Worm (Caenorhabditis elegans) whole organism, late embryonic: ENCODE results near the gene spat-2.

Source experiments
- C38D4.7 ChIP-seq: fragments of 200-800 bp; sonication (Bioruptor generic); optimal IDR thresholded peaks from 2 replicates; lab custom pipeline; 2018; ENCODE audit warnings: mild to moderate bottlenecking, missing genetic modification characterization, moderate library complexity, missing compliant biosample characterization
- Y22D7AL.16 ChIP-seq: sonication (generic microtip); optimal IDR thresholded peaks from 2 replicates; lab custom pipeline; 2016; ENCODE audit warnings: missing genetic modification characterization, missing compliant biosample characterization
- ama-1 ChIP-seq: fragments of 150-350 bp; optimal IDR thresholded peaks from 2 replicates; lab custom pipeline; 2014
- ceh-14 ChIP-seq: sonication (generic microtip); optimal IDR thresholded peaks from 2 replicates; lab custom pipeline; 2016; ENCODE audit warnings: missing genotype, missing genetic modification characterization, missing compliant biosample characterization
- ceh-18 ChIP-seq: sonication (generic microtip); optimal IDR thresholded peaks from 2 replicates; lab custom pipeline; 2016; ENCODE audit warnings: missing genetic modification characterization, missing compliant biosample characterization
- ceh-19 ChIP-seq: fragments of 200-800 bp; sonication (Bioruptor generic); optimal IDR thresholded peaks from 2 replicates; lab custom pipeline; 2018; ENCODE audit warnings: mild to moderate bottlenecking, missing genetic modification characterization, missing compliant biosample characterization
- ceh-2 ChIP-seq: sonication (generic microtip); optimal IDR thresholded peaks from 2 replicates; lab custom pipeline; 2016; ENCODE audit warnings: missing genotype, missing genetic modification characterization, missing compliant biosample characterization
- ceh-30 ChIP-seq: fragments of 150-350 bp; optimal IDR thresholded peaks from 2 replicates; lab custom pipeline; 2014; ENCODE audit warnings: missing biosample characterization, missing genetic modification characterization
- ceh-31 ChIP-seq: sonication (generic microtip); optimal IDR thresholded peaks from 2 replicates; lab custom pipeline; 2016; ENCODE audit warnings: missing genetic modification characterization, missing compliant biosample characterization
- ceh-34 ChIP-seq: sonication (generic microtip); optimal IDR thresholded peaks from 2 replicates; lab custom pipeline; 2016; ENCODE audit warnings: mild to moderate bottlenecking, missing genetic modification characterization, missing compliant biosample characterization
- ceh-45 ChIP-seq: fragments of 200-800 bp; sonication (Bioruptor generic); IDR thresholded peaks from 2 replicates; pipeline ENCODE4 v1.3.6; 2022; ENCODE audit warnings: missing genetic modification reagents, missing genetic modification characterization, missing compliant biosample characterization
- ceh-48 ChIP-seq: sonication (generic microtip); optimal IDR thresholded peaks from 2 replicates; lab custom pipeline; 2016; ENCODE audit warnings: missing genetic modification characterization, inconsistent platforms, missing compliant biosample characterization
- dmd-4 ChIP-seq: sonication (generic microtip); optimal IDR thresholded peaks from 2 replicates; lab custom pipeline; 2016; ENCODE audit warnings: borderline replicate concordance, missing genetic modification characterization, missing compliant biosample characterization
- dve-1 ChIP-seq: sonication (generic microtip); optimal IDR thresholded peaks from 2 replicates; lab custom pipeline; 2017; ENCODE audit warnings: antibody characterized with exemption, mild to moderate bottlenecking, missing genetic modification characterization, missing compliant biosample characterization
- elt-2 ChIP-seq: sonication (generic microtip); optimal IDR thresholded peaks from 2 replicates; lab custom pipeline; 2016; ENCODE audit warnings: missing genetic modification reagents, missing genetic modification characterization, missing compliant biosample characterization
- ets-4 ChIP-seq: sonication (generic microtip); optimal IDR thresholded peaks from 2 replicates; lab custom pipeline; 2016; ENCODE audit warnings: missing genetic modification characterization, missing compliant biosample characterization
- eyg-1 ChIP-seq: sonication (generic microtip); optimal IDR thresholded peaks from 2 replicates; lab custom pipeline; 2016; ENCODE audit warnings: missing genotype, missing genetic modification characterization, missing compliant biosample characterization
- fkh-10 ChIP-seq: fragments of 150-350 bp; optimal IDR thresholded peaks from 2 replicates; lab custom pipeline; 2014; ENCODE audit warnings: missing biosample characterization, missing genetic modification reagents, missing genetic modification characterization
- fkh-6 ChIP-seq: sonication (generic microtip); optimal IDR thresholded peaks from 2 replicates; lab custom pipeline; 2016; ENCODE audit warnings: missing genetic modification characterization, missing compliant biosample characterization
- gmeb-2 ChIP-seq: sonication (generic microtip); optimal IDR thresholded peaks from 2 replicates; lab custom pipeline; 2016; ENCODE audit warnings: missing genetic modification characterization, inconsistent platforms, missing compliant biosample characterization
- hlh-13 ChIP-seq: fragments of 200-800 bp; sonication (Bioruptor generic); optimal IDR thresholded peaks from 2 replicates; lab custom pipeline; 2018; ENCODE audit warnings: mild to moderate bottlenecking, missing genetic modification characterization, missing compliant biosample characterization
- hlh-6 ChIP-seq: sonication (generic microtip); optimal IDR thresholded peaks from 2 replicates; lab custom pipeline; 2016; ENCODE audit warnings: missing genotype, missing genetic modification characterization, missing compliant biosample characterization
- lim-6 ChIP-seq: sonication (generic microtip); optimal IDR thresholded peaks from 2 replicates; lab custom pipeline; 2016; ENCODE audit warnings: missing genetic modification characterization, missing compliant biosample characterization
- lin-11 ChIP-seq: fragments of 200-800 bp; sonication (Bioruptor generic); optimal IDR thresholded peaks from 2 replicates; lab custom pipeline; 2018; ENCODE audit warnings: mild to moderate bottlenecking, missing genetic modification characterization, missing compliant biosample characterization
- madf-2 ChIP-seq: sonication (generic microtip); optimal IDR thresholded peaks from 2 replicates; lab custom pipeline; 2017; ENCODE audit warnings: missing genetic modification characterization, missing compliant biosample characterization
- mec-3 ChIP-seq: sonication (generic microtip); optimal IDR thresholded peaks from 2 replicates; lab custom pipeline; 2016; ENCODE audit warnings: borderline replicate concordance, missing genetic modification characterization, missing compliant biosample characterization
- nfya-1 ChIP-seq: sonication (generic microtip); optimal IDR thresholded peaks from 2 replicates; lab custom pipeline; 2017; ENCODE audit warnings: missing genetic modification characterization, mild to moderate bottlenecking, missing compliant biosample characterization, antibody characterized with exemption, moderate library complexity
- nhr-11 ChIP-seq: fragments of 150-350 bp; optimal IDR thresholded peaks from 2 replicates; lab custom pipeline; 2014; ENCODE audit warnings: missing biosample characterization, missing genetic modification characterization
- nhr-232 ChIP-seq: sonication (generic microtip); optimal IDR thresholded peaks from 2 replicates; lab custom pipeline; 2016; ENCODE audit warnings: missing genetic modification characterization, missing compliant biosample characterization
- odd-2 ChIP-seq: sonication (generic microtip); optimal IDR thresholded peaks from 2 replicates; lab custom pipeline; 2017; ENCODE audit warnings: antibody characterized with exemption, mild to moderate bottlenecking, missing genetic modification characterization, missing compliant biosample characterization
- pax-1 ChIP-seq: fragments of 150-350 bp; optimal IDR thresholded peaks from 2 replicates; lab custom pipeline; 2014; ENCODE audit warnings: missing biosample characterization, missing genetic modification characterization
- pha-2 ChIP-seq: sonication (generic microtip); optimal IDR thresholded peaks from 2 replicates; lab custom pipeline; 2017; ENCODE audit warnings: mild to moderate bottlenecking, missing genetic modification characterization, missing compliant biosample characterization
- pha-4 ChIP-seq: fragments of 150-350 bp; optimal IDR thresholded peaks from 2 replicates; lab custom pipeline; 2018; ENCODE audit warnings: missing biosample characterization, missing genetic modification reagents, missing genetic modification characterization
- rnt-1 ChIP-seq: sonication (generic microtip); optimal IDR thresholded peaks from 2 replicates; lab custom pipeline; 2016; ENCODE audit warnings: missing genetic modification characterization, missing compliant biosample characterization
- sox-2 ChIP-seq: fragments of 200-800 bp; sonication (Bioruptor generic); IDR thresholded peaks from 2 replicates; pipeline ENCODE4 v1.3.6; 2022; ENCODE audit warnings: missing genetic modification reagents, missing genetic modification characterization, missing compliant biosample characterization
- tbx-2 ChIP-seq: sonication (generic microtip); optimal IDR thresholded peaks from 2 replicates; lab custom pipeline; 2016; ENCODE audit warnings: missing genetic modification characterization, missing compliant biosample characterization
- ttx-3 ChIP-seq: sonication (generic microtip); optimal IDR thresholded peaks from 2 replicates; lab custom pipeline; 2016; ENCODE audit warnings: missing genetic modification reagents, missing genetic modification characterization, missing compliant biosample characterization
- unc-3 ChIP-seq, 2 experiments: fragments of 200-800 bp in 1 of 2; sonication (Bioruptor generic) in 1 of 2; sonication (generic microtip) in 1 of 2; conservative IDR thresholded peaks in 1 of 2; optimal IDR thresholded peaks in 1 of 2; 2 replicates each; pipeline versions ENCODE4 v1.3.6 to Lab custom; 2016 to 2022; ENCODE audit warnings: missing compliant biosample characterization in 2 of 2, missing genetic modification characterization in 2 of 2, missing genetic modification reagents in 1 of 2
- unc-42 ChIP-seq: sonication (generic microtip); optimal IDR thresholded peaks from 2 replicates; lab custom pipeline; 2016; ENCODE audit warnings: missing genotype, missing genetic modification characterization, missing compliant biosample characterization

The spat-2 gene

ce11 chrIII:11063259-11063658, 26.5 kb downstream of the spat-2 start, which contains the start of gene rsa-2:
rsa-2 (plus strand) TSS chrIII:11063479.
- no peak for TF ChIP-seq ceh-45 (GFP tag; lab: Robert Waterston, UW)
- TF ChIP-seq nfya-1 (tag; lab: Kevin White, UChicago) = peak; percentile 24
- TF ChIP-seq tbx-2 (tag; lab: Kevin White, UChicago) = peak; percentile 21
- TF ChIP-seq ceh-18 (tag; lab: Kevin White, UChicago) = no peak
- TF ChIP-seq ceh-30 (tag; lab: Kevin White, UChicago) = peak; percentile 20
- TF ChIP-seq elt-2 (tag; lab: Kevin White, UChicago) = peak; percentile 34
- no peak for TF ChIP-seq ama-1 (lab: Kevin White, UChicago)
- TF ChIP-seq fkh-6 (tag; lab: Kevin White, UChicago) = no peak

- TF ChIP-seq pha-2 (tag; lab: Kevin White, UChicago) = no peak
- TF ChIP-seq ceh-31 (tag; lab: Kevin White, UChicago) = no peak
- no peak for TF ChIP-seq ttx-3
- TF ChIP-seq C38D4.7 (GFP tag; lab: Kevin White, UChicago) = no peak
- TF ChIP-seq ceh-14 (tag; lab: Kevin White, UChicago) = no peak
- no peak for TF ChIP-seq lim-6
- TF ChIP-seq pha-4 (tag; lab: Kevin White, UChicago) = no peak
- no peak for TF ChIP-seq mec-3 (tag; lab: Kevin White, UChicago)
These were observed 27.8 kb downstream of the spat-2 start for ce11 chrIII:11064576-11064975.

DNA sequence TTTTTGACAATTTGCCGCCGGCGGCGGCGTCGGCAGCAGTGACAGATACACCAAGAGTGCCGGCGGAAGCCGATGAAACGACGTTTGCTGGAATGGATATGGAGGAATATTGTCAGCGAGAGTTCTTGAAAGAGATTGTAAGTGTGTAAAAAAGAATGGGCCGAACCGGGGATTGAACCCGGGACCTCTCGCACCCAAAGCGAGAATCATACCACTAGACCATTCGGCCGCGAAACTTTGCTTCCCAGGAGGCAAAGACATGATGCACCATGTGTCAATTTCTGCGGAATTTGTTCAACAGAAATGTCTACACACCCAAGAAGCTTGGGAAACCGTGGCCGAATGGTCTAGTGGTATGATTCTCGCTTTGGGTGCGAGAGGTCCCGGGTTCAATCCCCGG, 30.0 kb downstream of the spat-2 start:
- TF ChIP-seq dmd-4 (tag; lab: Kevin White, UChicago) = no peak
- TF ChIP-seq sox-2 (GFP tag; lab: Robert Waterston, UW) = no peak
- TF ChIP-seq madf-2 (tag; lab: Kevin White, UChicago) = no peak
- peak; percentile 5 for TF ChIP-seq tbx-2 (tag; lab: Kevin White, UChicago)
- 0 out of 2 replicates have a peak, but pooled peaks have one; percentile 26 for TF ChIP-seq unc-3 (GFP tag; conservative IDR thresholded peaks at IDR 0.05; lab: Robert Waterston, UW)
- no peak for TF ChIP-seq unc-3 (tag; optimal IDR thresholded peaks at IDR 0.05; lab: Kevin White, UChicago)
- no peak for TF ChIP-seq ceh-34 (tag; lab: Kevin White, UChicago)
- TF ChIP-seq unc-42 = no peak
- peak; percentile 48 for TF ChIP-seq nfya-1 (tag; lab: Kevin White, UChicago)
- peak; percentile 5 for TF ChIP-seq ceh-18 (tag; lab: Kevin White, UChicago)
- peak; percentile 23 for TF ChIP-seq ceh-19 (GFP tag; lab: Kevin White, UChicago)
- no peak for TF ChIP-seq ceh-2 (tag; lab: Kevin White, UChicago)
- peak; percentile 80 for TF ChIP-seq dve-1 (tag; lab: Kevin White, UChicago)
- no peak for TF ChIP-seq hlh-13
- TF ChIP-seq hlh-6 (tag; lab: Kevin White, UChicago) = no peak
- TF ChIP-seq fkh-10 (GFP tag; lab: Kevin White, UChicago) = no peak
- no peak for TF ChIP-seq ets-4 (tag; lab: Kevin White, UChicago)
- TF ChIP-seq elt-2 (tag; lab: Kevin White, UChicago) = peak; percentile 26
- no peak for TF ChIP-seq rnt-1 (tag; lab: Kevin White, UChicago)
- no peak for TF ChIP-seq pax-1
- TF ChIP-seq odd-2 (tag; lab: Kevin White, UChicago) = no peak
- TF ChIP-seq, all 69 proteins: peak for 7

- TF ChIP-seq ceh-31 (tag; lab: Kevin White, UChicago) (no peak), ceh-48 (tag; lab: Kevin White, UChicago) (no peak), lin-11 (no peak), nhr-11 (no peak), rnt-1 (tag; lab: Kevin White, UChicago) (no peak), gmeb-2 (tag; lab: Kevin White, UChicago) (no peak), Y22D7AL.16 (tag; lab: Kevin White, UChicago) (no peak), nhr-232 (tag; lab: Kevin White, UChicago) (no peak), eyg-1 (tag; lab: Kevin White, UChicago) (no peak)
These were observed 31.8 kb downstream of the spat-2 start, which contains the start of gene W09D6.1 for ce11 chrIII:11068553-11068952. W09D6.1 (plus strand) TSS chrIII:11068853.
